Worm (Caenorhabditis elegans) whole organism, L3 larva: Measurements from ENCODE around the gene F13E9.12.

Source experiments
- R02D3.7 ChIP-seq: fragments of 150-350 bp; optimal IDR thresholded peaks from 2 replicates; lab custom pipeline; 2014; ENCODE audit warnings: missing biosample characterization, missing genetic modification characterization
- ZK546.5 ChIP-seq: sonication (generic microtip); optimal IDR thresholded peaks from 2 replicates; lab custom pipeline; 2017; ENCODE audit warnings: missing biosample characterization, missing genetic modification characterization
- aly-2 ChIP-seq: fragments of 150-350 bp; optimal IDR thresholded peaks from 2 replicates; lab custom pipeline; 2014; ENCODE audit warnings: missing biosample characterization, missing genetic modification characterization
- ama-1 ChIP-seq: fragments of 150-350 bp; optimal IDR thresholded peaks from 2 replicates; lab custom pipeline; 2018
- ceh-16 ChIP-seq: sonication (generic microtip); optimal IDR thresholded peaks from 2 replicates; lab custom pipeline; 2017; ENCODE audit warnings: missing biosample characterization, missing genetic modification characterization
- ceh-28 ChIP-seq: fragments of 150-350 bp; optimal IDR thresholded peaks from 2 replicates; lab custom pipeline; 2014; ENCODE audit warnings: missing biosample characterization, missing genetic modification reagents, missing genetic modification characterization
- ceh-82 ChIP-seq: fragments of 150-350 bp; optimal IDR thresholded peaks from 2 replicates; lab custom pipeline; 2014; ENCODE audit warnings: missing biosample characterization, missing genetic modification characterization
- daf-12 ChIP-seq: fragments of 150-350 bp; optimal IDR thresholded peaks from 2 replicates; lab custom pipeline; 2014; ENCODE audit warnings: missing biosample characterization, missing genetic modification reagents, missing genetic modification characterization
- egl-27 ChIP-seq: sonication (generic microtip); optimal IDR thresholded peaks from 4 replicates; lab custom pipeline; 2017; ENCODE audit warnings: missing biosample characterization, missing genetic modification reagents, missing genetic modification characterization
- elt-1 ChIP-seq: fragments of 150-350 bp; optimal IDR thresholded peaks from 2 replicates; lab custom pipeline; 2014; ENCODE audit warnings: missing biosample characterization, missing genetic modification characterization
- elt-2 ChIP-seq: sonication (generic microtip); optimal IDR thresholded peaks from 2 replicates; lab custom pipeline; 2016; ENCODE audit warnings: missing genetic modification reagents, mild to moderate bottlenecking, missing genetic modification characterization, missing compliant biosample characterization
- elt-3 ChIP-seq, 3 experiments: fragments of 150-350 bp in 1 of 3; sonication (generic microtip) in 2 of 3; optimal IDR thresholded peaks; 2 replicates in 2 of 3; 4 replicates in 1 of 3; lab custom pipeline; 2014 to 2017; ENCODE audit warnings: missing biosample characterization in 3 of 3, missing genetic modification characterization in 3 of 3
- eor-1 ChIP-seq, 2 experiments: fragments of 150-350 bp; optimal IDR thresholded peaks; 2 replicates each; lab custom pipeline; 2014 to 2018; ENCODE audit warnings: missing biosample characterization in 2 of 2, missing genetic modification characterization in 2 of 2
- fkh-2 ChIP-seq: fragments of 150-350 bp; optimal IDR thresholded peaks from 2 replicates; lab custom pipeline; 2014; ENCODE audit warnings: missing biosample characterization, missing genetic modification reagents, missing genetic modification characterization
- fos-1 ChIP-seq: fragments of 150-350 bp; optimal IDR thresholded peaks from 2 replicates; lab custom pipeline; 2014; ENCODE audit warnings: missing biosample characterization, missing genetic modification characterization
- hmg-11 ChIP-seq: sonication (generic microtip); optimal IDR thresholded peaks from 2 replicates; lab custom pipeline; 2016; ENCODE audit warnings: missing genetic modification characterization, missing compliant biosample characterization
- jun-1 ChIP-seq: fragments of 150-350 bp; optimal IDR thresholded peaks from 2 replicates; lab custom pipeline; 2014; ENCODE audit warnings: missing biosample characterization, missing genetic modification reagents, missing genetic modification characterization
- lin-39 ChIP-seq: fragments of 150-350 bp; optimal IDR thresholded peaks from 2 replicates; lab custom pipeline; 2018; ENCODE audit warnings: missing biosample characterization, missing genetic modification reagents, missing genetic modification characterization
- lsy-12 ChIP-seq: sonication (generic microtip); optimal IDR thresholded peaks from 2 replicates; lab custom pipeline; 2016; ENCODE audit warnings: mild to moderate bottlenecking, missing genetic modification characterization, missing compliant biosample characterization
- mdl-1 ChIP-seq: fragments of 150-350 bp; optimal IDR thresholded peaks from 2 replicates; lab custom pipeline; 2014; ENCODE audit warnings: missing biosample characterization, missing genetic modification characterization
- mml-1 ChIP-seq: fragments of 150-350 bp; sonication (generic microtip); optimal IDR thresholded peaks from 3 replicates; lab custom pipeline; 2014; ENCODE audit warnings: missing biosample characterization, missing genetic modification characterization
- nhr-11 ChIP-seq: fragments of 150-350 bp; optimal IDR thresholded peaks from 2 replicates; lab custom pipeline; 2014; ENCODE audit warnings: missing biosample characterization, missing genetic modification characterization
- nhr-12 ChIP-seq: fragments of 150-350 bp; optimal IDR thresholded peaks from 2 replicates; lab custom pipeline; 2014; ENCODE audit warnings: missing biosample characterization, missing genetic modification characterization
- nhr-23 ChIP-seq: fragments of 150-350 bp; optimal IDR thresholded peaks from 2 replicates; lab custom pipeline; 2014; ENCODE audit warnings: missing biosample characterization, missing genetic modification reagents, missing genetic modification characterization
- nhr-237 ChIP-seq: fragments of 150-350 bp; optimal IDR thresholded peaks from 2 replicates; lab custom pipeline; 2014; ENCODE audit warnings: missing biosample characterization, missing genetic modification characterization
- nhr-25 ChIP-seq: sonication (generic microtip); optimal IDR thresholded peaks from 2 replicates; lab custom pipeline; 2017; ENCODE audit warnings: missing biosample characterization, missing genetic modification characterization
- nhr-28 ChIP-seq: fragments of 150-350 bp; optimal IDR thresholded peaks from 2 replicates; lab custom pipeline; 2014; ENCODE audit warnings: missing biosample characterization, missing genetic modification characterization
- nhr-67 ChIP-seq: fragments of 150-350 bp; optimal IDR thresholded peaks from 2 replicates; lab custom pipeline; 2014; ENCODE audit warnings: missing biosample characterization, missing genetic modification characterization
- nhr-76 ChIP-seq: fragments of 150-350 bp; sonication (generic microtip); optimal IDR thresholded peaks from 5 replicates; lab custom pipeline; 2014; ENCODE audit warnings: missing biosample characterization, missing genetic modification characterization
- pha-4 ChIP-seq: fragments of 150-350 bp; optimal IDR thresholded peaks from 2 replicates; lab custom pipeline; 2014; ENCODE audit warnings: missing biosample characterization, missing genetic modification reagents, missing genetic modification characterization
- pqm-1 ChIP-seq: fragments of 150-350 bp; optimal IDR thresholded peaks from 2 replicates; lab custom pipeline; 2017; ENCODE audit warnings: missing biosample characterization, missing genetic modification characterization, inconsistent platforms
- sea-2 ChIP-seq: fragments of 150-350 bp; sonication (generic microtip); optimal IDR thresholded peaks from 4 replicates; lab custom pipeline; 2014; ENCODE audit warnings: missing biosample characterization, missing genetic modification reagents, missing genetic modification characterization
- snpc-4 ChIP-seq: fragments of 150-350 bp; optimal IDR thresholded peaks from 2 replicates; lab custom pipeline; 2014; ENCODE audit warnings: missing biosample characterization, missing genetic modification characterization
- tbx-2 ChIP-seq: sonication (generic microtip); optimal IDR thresholded peaks from 2 replicates; lab custom pipeline; 2016; ENCODE audit warnings: mild to moderate bottlenecking, missing genetic modification characterization, missing compliant biosample characterization
- unc-39 ChIP-seq: sonication (generic microtip); optimal IDR thresholded peaks from 4 replicates; lab custom pipeline; 2017; ENCODE audit warnings: missing biosample characterization, missing genetic modification characterization
- unc-62 ChIP-seq: fragments of 150-350 bp; sonication (generic microtip); optimal IDR thresholded peaks from 4 replicates; lab custom pipeline; 2014; ENCODE audit warnings: missing biosample characterization, missing genetic modification reagents, missing genetic modification characterization
- zag-1 ChIP-seq: fragments of 150-350 bp; optimal IDR thresholded peaks from 2 replicates; lab custom pipeline; 2014; ENCODE audit warnings: missing biosample characterization, missing genetic modification characterization
- ztf-11 ChIP-seq: fragments of 150-350 bp; optimal IDR thresholded peaks from 2 replicates; lab custom pipeline; 2014; ENCODE audit warnings: missing biosample characterization, missing genetic modification characterization
- ztf-4 ChIP-seq: fragments of 150-350 bp; optimal IDR thresholded peaks from 2 replicates; lab custom pipeline; 2014; ENCODE audit warnings: missing biosample characterization, missing genetic modification characterization

F13E9.12 gene

DNA sequence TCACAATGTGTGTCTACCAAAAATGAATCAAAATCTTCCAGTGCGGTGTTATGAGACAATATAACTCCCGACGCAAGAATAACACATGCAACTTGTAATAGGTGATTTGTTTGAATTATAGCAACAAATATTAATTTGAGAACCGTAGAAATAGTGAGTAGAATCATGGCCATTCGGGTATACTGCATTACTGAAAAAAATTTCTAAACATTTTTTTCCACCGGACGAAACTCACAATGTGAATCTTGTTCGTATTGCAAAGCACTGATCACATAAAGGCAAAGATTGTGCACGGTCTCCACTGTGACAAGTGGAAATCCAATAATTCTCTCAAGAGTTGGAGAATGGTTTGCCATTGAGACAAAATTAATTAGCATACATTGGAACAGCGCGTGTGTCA lies 28.0 kb upstream of the F13E9.12 start:
- TF ChIP-seq mdl-1 (tag; lab: Kevin White, UChicago) (no peak), pha-4 (tag; lab: Kevin White, UChicago) (no peak), daf-12 (tag; lab: Kevin White, UChicago) (no peak), nhr-76 (tag; lab: Kevin White, UChicago) (no peak), nhr-12 (tag; lab: Kevin White, UChicago) (no peak), nhr-23 (tag; lab: Kevin White, UChicago) (no peak), snpc-4 (tag; lab: Kevin White, UChicago) (no peak), fkh-2 (no peak), ztf-4 (tag; lab: Kevin White, UChicago) (no peak), elt-3 (tag; optimal IDR thresholded peaks at IDR 0.05; lab: Kevin White, UChicago) (no peak), ceh-82 (tag; lab: Kevin White, UChicago) (no peak), ceh-16 (no peak), ZK546.5 (no peak), ceh-28 (tag; lab: Kevin White, UChicago) (no peak), ama-1 (lab: Kevin White, UChicago) (no peak), nhr-25 (tag; lab: Kevin White, UChicago) (no peak), R02D3.7 (tag; lab: Kevin White, UChicago) (no peak)

DNA sequence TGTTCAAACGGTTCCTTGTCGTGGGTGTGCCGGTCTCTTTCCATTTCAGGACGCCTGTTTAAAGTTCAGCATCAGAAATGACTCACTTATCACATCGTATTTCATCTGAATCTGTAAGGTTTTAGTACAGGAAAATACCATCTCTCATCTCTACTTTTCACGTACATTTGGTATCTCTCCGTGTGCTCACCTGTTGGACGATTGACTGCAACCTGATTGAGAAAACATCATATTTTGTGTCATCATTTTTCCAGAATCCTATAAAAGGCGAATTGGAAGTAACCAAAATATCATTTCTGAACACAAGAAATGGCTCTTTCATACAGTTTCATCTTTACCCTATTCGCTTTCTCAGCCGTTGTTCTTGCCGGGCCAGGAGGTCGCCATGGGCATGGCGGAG lies 25.7 kb upstream of the F13E9.12 start, which contains the start of gene srlf-30:
Gene srlf-30, plus strand, starts transcription at position 301 of the 400 bp plus-strand sequence.
- TF ChIP-seq daf-12 (tag; lab: Kevin White, UChicago) = no peak
- TF ChIP-seq nhr-76 (tag; lab: Kevin White, UChicago) = no peak
- no peak for TF ChIP-seq tbx-2 (tag; lab: Kevin White, UChicago)
- no peak for TF ChIP-seq lsy-12
- no peak for TF ChIP-seq elt-3 (tag; optimal IDR thresholded peaks at IDR 0.05; lab: Kevin White, UChicago)
- TF ChIP-seq jun-1 (tag; lab: Kevin White, UChicago) = no peak
- no peak for TF ChIP-seq nhr-237 (tag; lab: Kevin White, UChicago)

DNA sequence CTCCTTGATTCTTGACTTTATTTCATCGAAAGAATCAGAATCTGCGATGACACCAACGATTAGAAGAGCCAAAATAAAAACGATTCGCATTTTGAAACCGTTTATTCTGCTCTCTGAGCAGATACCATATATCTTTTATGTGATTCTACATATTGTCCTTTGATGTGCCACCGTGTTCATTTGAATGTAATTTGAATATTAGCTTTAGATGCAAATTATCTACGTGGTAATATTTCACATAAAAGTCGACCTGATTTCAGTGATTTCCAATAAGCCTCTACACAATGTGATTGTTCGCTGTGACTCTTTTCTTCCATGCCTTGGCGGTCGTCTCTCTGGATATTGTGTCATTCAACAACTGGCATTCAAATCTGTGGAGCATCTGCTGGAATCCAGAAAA lies 24.7 kb upstream of the F13E9.12 start, which contains the start of the genes F13E9.9 and F13E9.19:
Gene F13E9.9, minus strand, starts transcription at position 101 of the 400 bp plus-strand sequence.
Gene F13E9.19, plus strand, starts transcription at position 316 of the 400 bp plus-strand sequence.
- TF ChIP-seq ceh-16 = no peak
- no peak for TF ChIP-seq ceh-82 (tag; lab: Kevin White, UChicago)
- TF ChIP-seq fos-1 = no peak
- no peak for TF ChIP-seq mml-1 (tag; lab: Kevin White, UChicago)
- TF ChIP-seq ztf-11 (tag; lab: Kevin White, UChicago) = no peak
- no peak for TF ChIP-seq nhr-12 (tag; lab: Kevin White, UChicago)
- TF ChIP-seq zag-1 (tag; lab: Kevin White, UChicago) = no peak
- no peak for TF ChIP-seq nhr-25 (tag; lab: Kevin White, UChicago)
- no peak for TF ChIP-seq unc-62 (GFP tag; lab: Kevin White, UChicago)
- TF ChIP-seq eor-1 (tag; optimal IDR thresholded peaks at IDR 0.05; lab: Kevin White, UChicago) = no peak
- TF ChIP-seq nhr-237 (tag; lab: Kevin White, UChicago) = no peak

DNA sequence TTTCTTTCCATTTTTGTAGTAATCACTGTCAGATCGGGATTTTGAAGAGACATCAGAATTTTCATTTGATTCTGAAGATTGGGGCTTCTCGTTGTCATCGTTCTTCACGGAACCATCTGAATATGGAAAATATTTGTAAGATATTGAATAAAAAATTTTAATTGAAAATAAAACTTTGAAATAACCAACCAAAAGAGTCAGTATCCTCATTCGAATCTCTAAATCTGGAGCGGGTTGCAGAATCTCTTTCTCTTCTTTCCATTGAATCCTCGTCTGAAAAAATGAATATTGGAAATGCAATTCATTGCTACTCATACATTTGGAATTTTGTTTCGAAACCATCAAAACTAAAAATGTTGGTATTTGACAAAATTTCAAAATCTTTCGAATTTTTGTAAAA lies 23.7 kb upstream of the F13E9.12 start:
- TF ChIP-seq ceh-82 (tag; lab: Kevin White, UChicago) = no peak
- TF ChIP-seq aly-2 (tag; lab: Kevin White, UChicago) = no peak
- TF ChIP-seq unc-39 (tag; lab: Kevin White, UChicago) = no peak
- no peak for TF ChIP-seq sea-2
- TF ChIP-seq nhr-25 (tag; lab: Kevin White, UChicago) = no peak
- no peak for TF ChIP-seq snpc-4 (tag; lab: Kevin White, UChicago)
- TF ChIP-seq lin-39 (tag; lab: Kevin White, UChicago) = no peak
- TF ChIP-seq R02D3.7 (tag; lab: Kevin White, UChicago) = no peak
- TF ChIP-seq nhr-11 (tag; lab: Kevin White, UChicago) = no peak
- TF ChIP-seq nhr-23 (tag; lab: Kevin White, UChicago) = no peak

DNA sequence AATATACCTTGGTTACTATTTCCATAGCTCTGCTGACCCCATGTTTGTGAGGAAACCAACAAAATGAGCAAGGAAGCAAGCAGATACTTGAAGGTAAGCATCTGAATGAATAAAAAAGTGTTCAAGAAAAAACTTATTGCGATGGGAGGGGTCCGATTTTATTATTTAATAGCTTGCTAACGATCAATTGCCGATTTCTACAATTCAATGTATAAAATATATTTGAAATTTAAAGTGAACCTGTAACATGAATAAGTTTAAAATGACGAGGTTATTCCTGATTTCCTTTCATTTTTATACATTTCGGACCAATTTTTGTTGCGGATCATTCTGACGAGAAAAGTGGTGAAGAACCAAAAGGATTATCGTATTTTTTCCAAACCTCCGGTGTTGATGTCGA lies 22.1 kb upstream of the F13E9.12 start, which contains the start of gene srlf-13:
Gene srlf-13, minus strand, starts transcription at position 101 of the 400 bp plus-strand sequence.
- TF ChIP-seq ztf-4 (tag; lab: Kevin White, UChicago) = no peak
- no peak for TF ChIP-seq pqm-1
- no peak for TF ChIP-seq R02D3.7 (tag; lab: Kevin White, UChicago)
- no peak for TF ChIP-seq elt-1 (tag; lab: Kevin White, UChicago)
- no peak for TF ChIP-seq elt-2 (tag; lab: Kevin White, UChicago)
- TF ChIP-seq ceh-82 (tag; lab: Kevin White, UChicago) = no peak
- no peak for TF ChIP-seq ama-1 (lab: Kevin White, UChicago)
- TF ChIP-seq egl-27 (tag; lab: Kevin White, UChicago) = no peak
- TF ChIP-seq eor-1 (tag; optimal IDR thresholded peaks at IDR 0.05; lab: Kevin White, UChicago) = no peak
- no peak for TF ChIP-seq nhr-28 (tag; lab: Kevin White, UChicago)
- no peak for TF ChIP-seq nhr-67 (tag; lab: Kevin White, UChicago)
- TF ChIP-seq unc-39 (tag; lab: Kevin White, UChicago) = no peak
- TF ChIP-seq ceh-28 (tag; lab: Kevin White, UChicago) = no peak
- TF ChIP-seq lin-39 (tag; lab: Kevin White, UChicago) = no peak
- TF ChIP-seq hmg-11 (tag; lab: Kevin White, UChicago) = no peak
- TF ChIP-seq daf-12 (tag; lab: Kevin White, UChicago) = no peak
- no peak for TF ChIP-seq tbx-2 (tag; lab: Kevin White, UChicago)
- no peak for TF ChIP-seq nhr-25 (tag; lab: Kevin White, UChicago)
- TF ChIP-seq jun-1 (tag; lab: Kevin White, UChicago) = no peak
- TF ChIP-seq ceh-16 = no peak
